Fruit fly (Drosophila melanogaster) whole organism, pupa: Measurements from ENCODE around the gene Aplip1.

ENCODE experiments used
- CG13204 ChIP-seq: fragments of 200-800 bp; sonication (Bioruptor generic); optimal IDR thresholded peaks from 2 replicates; lab custom pipeline; 2018; ENCODE audit warnings: missing biosample characterization, mild to moderate bottlenecking, missing genetic modification characterization, moderate library complexity
- CG34367 ChIP-seq: fragments of 200-800 bp; sonication (Bioruptor generic); optimal IDR thresholded peaks from 2 replicates; lab custom pipeline; 2018; ENCODE audit warnings: missing biosample characterization, mild to moderate bottlenecking, missing genetic modification characterization
- CG4496 ChIP-seq: fragments of 200-800 bp; sonication (Bioruptor generic); IDR thresholded peaks from 3 replicates; pipeline ENCODE4 v1.3.6; 2022; ENCODE audit warnings: missing biosample characterization, missing genetic modification characterization
- D1 ChIP-seq: fragments of 200-800 bp; sonication (Bioruptor generic); optimal IDR thresholded peaks from 2 replicates; lab custom pipeline; 2018; ENCODE audit warnings: missing biosample characterization, mild to moderate bottlenecking, missing genetic modification characterization, moderate library complexity
- EcR ChIP-seq: fragments of 200-800 bp; sonication (Bioruptor generic); optimal IDR thresholded peaks from 3 replicates; lab custom pipeline; 2019; ENCODE audit warnings: missing biosample characterization, missing genetic modification characterization, mild to moderate bottlenecking, moderate library complexity, missing genetic modification reagents
- Ets98B ChIP-seq: fragments of 200-800 bp; sonication (Bioruptor generic); IDR thresholded peaks from 2 replicates; pipeline ENCODE4 v1.3.6; 2022; ENCODE audit warnings: missing biosample characterization, missing genetic modification characterization
- Pif1A ChIP-seq: fragments of 200-800 bp; sonication (Bioruptor generic); optimal IDR thresholded peaks from 3 replicates; lab custom pipeline; 2016; ENCODE audit warnings: missing biosample characterization, missing genetic modification characterization
- Snoo ChIP-seq: fragments of 200-800 bp; sonication (Bioruptor generic); optimal IDR thresholded peaks from 3 replicates; lab custom pipeline; 2017; ENCODE audit warnings: missing biosample characterization, mild to moderate bottlenecking, missing genetic modification characterization, inconsistent platforms
- fd96Ca ChIP-seq: fragments of 200-800 bp; sonication (Bioruptor generic); IDR thresholded peaks from 3 replicates; pipeline ENCODE4 v1.3.6; 2022; ENCODE audit warnings: missing biosample characterization, missing genetic modification characterization
- gl ChIP-seq: fragments of 200-800 bp; sonication (Bioruptor generic); optimal IDR thresholded peaks from 2 replicates; lab custom pipeline; 2018; ENCODE audit warnings: missing biosample characterization, mild to moderate bottlenecking, missing genetic modification characterization
- rn ChIP-seq: fragments of 200-800 bp; sonication (Bioruptor generic); IDR thresholded peaks from 2 replicates; pipeline ENCODE4 v1.3.6; 2022; ENCODE audit warnings: missing biosample characterization, missing genetic modification characterization

DNA sequence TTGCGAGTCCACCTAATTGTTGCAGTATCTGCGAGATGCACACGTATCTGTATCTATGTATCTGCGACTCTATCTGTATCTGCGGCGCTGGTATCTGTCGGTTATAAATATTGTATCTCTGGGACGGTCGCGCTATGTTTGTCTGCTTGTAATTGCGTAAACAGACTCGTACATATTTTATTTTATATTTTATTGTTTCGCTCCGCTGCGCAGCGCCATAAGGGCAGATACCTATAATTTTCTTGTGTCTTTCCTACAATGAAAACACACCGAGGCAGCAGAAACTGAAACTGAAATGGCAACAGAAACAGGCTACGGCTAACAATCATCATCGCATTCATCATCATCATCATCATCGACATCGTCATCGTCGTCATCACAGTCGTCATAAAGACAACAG is 27.7 kb upstream of the Aplip1 start:
- TF ChIP-seq Pif1A (no peak), Ets98B (GFP tag; lab: Robert Waterston, UW) (no peak), CG13204 (no peak), fd96Ca (GFP tag; lab: Robert Waterston, UW) (no peak), D1 (tag; lab: Kevin White, UChicago) (no peak), Snoo (tag; lab: Kevin White, UChicago) (no peak), CG4496 (GFP tag; lab: Robert Waterston, UW) (no peak), gl (tag; lab: Kevin White, UChicago) (no peak), CG34367 (no peak), rn (GFP tag; lab: Robert Waterston, UW) (no peak), EcR (no peak)
